Fruit fly (Drosophila melanogaster) whole organism, embryonic: Measurements from ENCODE around the gene CG8419.
A peak's percentile ranks its signal among the peaks of the same experiment; 100 is the strongest.

Experiments
- Abd-B ChIP-seq: fragments of 200-800 bp; sonication (Bioruptor generic); optimal IDR thresholded peaks from 2 replicates; lab custom pipeline; 2018; ENCODE audit warnings: missing biosample characterization, mild to moderate bottlenecking, missing genetic modification characterization, moderate library complexity
- B-H2 ChIP-seq: fragments of 200-800 bp; sonication (Bioruptor generic); optimal IDR thresholded peaks from 2 replicates; lab custom pipeline; 2018; ENCODE audit warnings: missing biosample characterization, mild to moderate bottlenecking, missing genetic modification characterization
- Bgb ChIP-seq: fragments of 200-800 bp; sonication (Bioruptor generic); IDR thresholded peaks from 2 replicates; pipeline ENCODE4 v1.3.6; 2022; ENCODE audit warnings: missing biosample characterization, missing genetic modification characterization; ENCODE audit not compliant: partially characterized antibody
- CG11456 ChIP-seq: fragments of 200-800 bp; sonication (Bioruptor generic); IDR thresholded peaks from 3 replicates; pipeline ENCODE4 v1.3.6; 2022; ENCODE audit warnings: missing biosample characterization, missing genetic modification characterization
- CG11695 ChIP-seq: fragments of 200-800 bp; sonication (Bioruptor generic); IDR thresholded peaks from 3 replicates; pipeline ENCODE4 v1.3.6; 2022; ENCODE audit warnings: missing biosample characterization, missing genetic modification characterization
- CG1233 ChIP-seq: fragments of 200-800 bp; sonication (Bioruptor generic); optimal IDR thresholded peaks from 4 replicates; lab custom pipeline; 2018; ENCODE audit warnings: missing biosample characterization, mild to moderate bottlenecking, missing genetic modification characterization
- CG12769 ChIP-seq: fragments of 200-800 bp; sonication (Bioruptor generic); optimal IDR thresholded peaks from 2 replicates; lab custom pipeline; 2019; ENCODE audit warnings: missing biosample characterization, mild to moderate bottlenecking, missing genetic modification characterization, moderate library complexity
- CG14014 ChIP-seq: fragments of 200-800 bp; sonication (Bioruptor generic); IDR thresholded peaks from 2 replicates; pipeline ENCODE4 v1.3.6; 2022; ENCODE audit warnings: missing biosample characterization, missing genetic modification characterization
- CG14710 ChIP-seq: fragments of 200-800 bp; sonication (Bioruptor generic); optimal IDR thresholded peaks from 3 replicates; lab custom pipeline; 2019; ENCODE audit warnings: missing biosample characterization, mild to moderate bottlenecking, missing genetic modification characterization, moderate library complexity
- CG14860 ChIP-seq: fragments of 200-800 bp; sonication (Bioruptor generic); IDR thresholded peaks from 3 replicates; pipeline ENCODE4 v1.3.6; 2022; ENCODE audit warnings: missing biosample characterization, missing genetic modification characterization; ENCODE audit not compliant: partially characterized antibody
- CG17802 ChIP-seq: fragments of 200-800 bp; sonication (Bioruptor generic); optimal IDR thresholded peaks from 2 replicates; lab custom pipeline; 2018; ENCODE audit warnings: missing biosample characterization, mild to moderate bottlenecking, missing genetic modification characterization, moderate library complexity
- CG18599 ChIP-seq: fragments of 200-800 bp; sonication (Bioruptor generic); optimal IDR thresholded peaks from 3 replicates; lab custom pipeline; 2017; ENCODE audit warnings: missing biosample characterization, missing genetic modification characterization, mild to moderate bottlenecking, moderate library complexity, missing genetic modification reagents
- CG2889 ChIP-seq: fragments of 200-800 bp; sonication (Bioruptor generic); IDR thresholded peaks from 3 replicates; pipeline ENCODE4 v1.3.6; 2022; ENCODE audit warnings: missing biosample characterization, missing genetic modification characterization
- CG32532 ChIP-seq: fragments of 200-800 bp; sonication (Bioruptor generic); IDR thresholded peaks from 2 replicates; pipeline ENCODE4 v1.3.6; 2022; ENCODE audit warnings: missing biosample characterization, missing genetic modification characterization
- CG32772 ChIP-seq: fragments of 200-800 bp; sonication (Bioruptor generic); IDR thresholded peaks from 2 replicates; pipeline ENCODE4 v1.3.6; 2022; ENCODE audit warnings: missing biosample characterization, missing genetic modification characterization
- CG6791 ChIP-seq: fragments of 200-800 bp; sonication (Bioruptor generic); IDR thresholded peaks from 3 replicates; pipeline ENCODE4 v1.3.6; 2022; ENCODE audit warnings: missing biosample characterization, missing genetic modification characterization; ENCODE audit not compliant: partially characterized antibody
- CG9437 ChIP-seq: fragments of 200-800 bp; sonication (Bioruptor generic); optimal IDR thresholded peaks from 2 replicates; lab custom pipeline; 2018; ENCODE audit warnings: missing biosample characterization, mild to moderate bottlenecking, missing genetic modification characterization
- CG9609 ChIP-seq: fragments of 200-800 bp; sonication (Bioruptor generic); optimal IDR thresholded peaks from 3 replicates; lab custom pipeline; 2016; ENCODE audit warnings: missing biosample characterization, missing genetic modification characterization
- Chrac-16 ChIP-seq: fragments of 200-800 bp; sonication (Bioruptor generic); optimal IDR thresholded peaks from 3 replicates; lab custom pipeline; 2016; ENCODE audit warnings: missing biosample characterization, missing genetic modification characterization
- Deaf1 ChIP-seq: fragments of 200-800 bp; optimal IDR thresholded peaks from 3 replicates; lab custom pipeline; 2019; ENCODE audit warnings: missing biosample characterization, mild to moderate bottlenecking, missing genetic modification characterization, moderate library complexity
- Doc3 ChIP-seq: fragments of 200-800 bp; sonication (Bioruptor generic); IDR thresholded peaks from 3 replicates; pipeline ENCODE4 v1.3.6; 2022; ENCODE audit warnings: missing biosample characterization, missing genetic modification characterization; ENCODE audit not compliant: partially characterized antibody
- Fer3 ChIP-seq: fragments of 200-800 bp; sonication (Bioruptor generic); optimal IDR thresholded peaks from 2 replicates; lab custom pipeline; 2018; ENCODE audit warnings: missing biosample characterization, mild to moderate bottlenecking, missing genetic modification characterization, moderate library complexity
- Jarid2 ChIP-seq: fragments of 200-800 bp; sonication (Bioruptor generic); optimal IDR thresholded peaks from 3 replicates; lab custom pipeline; 2017; ENCODE audit warnings: mild to moderate bottlenecking, missing biosample characterization, missing genetic modification reagents, missing genetic modification characterization
- Lhr ChIP-seq: fragments of 200-800 bp; sonication (Bioruptor generic); optimal IDR thresholded peaks from 3 replicates; lab custom pipeline; 2017; ENCODE audit warnings: mild to moderate bottlenecking, missing biosample characterization, missing genetic modification reagents, missing genetic modification characterization
- Med ChIP-seq: fragments of 200-800 bp; sonication (Bioruptor generic); peaks from one replicate; lab custom pipeline; 2016; ENCODE audit warnings: missing biosample characterization, missing genetic modification characterization, mild to moderate bottlenecking, inconsistent platforms, moderate library complexity
- Pdp1 ChIP-seq, 2 experiments: fragments of 200-800 bp; sonication (Bioruptor generic); optimal IDR thresholded peaks; 3 replicates each; lab custom pipeline; 2016; ENCODE audit warnings: missing biosample characterization in 2 of 2, missing genetic modification characterization in 2 of 2, mild to moderate bottlenecking in 1 of 2, moderate library complexity in 1 of 2
- Rfx ChIP-seq: fragments of 200-800 bp; sonication (Bioruptor generic); IDR thresholded peaks from 2 replicates; pipeline ENCODE4 v1.3.6; 2022; ENCODE audit warnings: missing biosample characterization, missing genetic modification characterization
- Taf1 ChIP-seq: fragments of 200-800 bp; sonication (Bioruptor generic); IDR thresholded peaks from 2 replicates; pipeline ENCODE4 v1.3.6; 2022; ENCODE audit warnings: missing biosample characterization, missing genetic modification characterization
- chif ChIP-seq, 2 experiments: fragments of 200-800 bp; sonication (Bioruptor generic); optimal IDR thresholded peaks; 3 replicates each; lab custom pipeline; 2016; ENCODE audit warnings: missing biosample characterization in 2 of 2, missing genetic modification characterization in 2 of 2
- chinmo ChIP-seq: fragments of 200-800 bp; sonication (Bioruptor generic); IDR thresholded peaks from 4 replicates; pipeline ENCODE4 v1.3.6; 2022; ENCODE audit warnings: missing biosample characterization, missing genetic modification characterization; ENCODE audit not compliant: partially characterized antibody
- hb ChIP-seq: fragments of 200-800 bp; sonication (Bioruptor generic); IDR thresholded peaks from 3 replicates; pipeline ENCODE4 v1.3.6; 2022; ENCODE audit warnings: missing biosample characterization, missing genetic modification characterization; ENCODE audit not compliant: partially characterized antibody
- lbe ChIP-seq: fragments of 200-800 bp; sonication (Bioruptor generic); optimal IDR thresholded peaks from 2 replicates; lab custom pipeline; 2016; ENCODE audit warnings: missing biosample characterization, mild to moderate bottlenecking, missing genetic modification characterization
- mam ChIP-seq: fragments of 200-800 bp; sonication (Bioruptor generic); optimal IDR thresholded peaks from 3 replicates; lab custom pipeline; 2016; ENCODE audit warnings: missing biosample characterization, missing genetic modification characterization
- mld ChIP-seq: fragments of 200-800 bp; sonication (Bioruptor generic); IDR thresholded peaks from 3 replicates; pipeline ENCODE4 v1.3.6; 2022; ENCODE audit warnings: missing biosample characterization, missing genetic modification characterization; ENCODE audit not compliant: partially characterized antibody
- sens ChIP-seq: fragments of 200-800 bp; sonication (Bioruptor generic); peaks from one replicate; lab custom pipeline; 2016; ENCODE audit warnings: missing biosample characterization, missing genetic modification characterization
- sisA ChIP-seq: fragments of 200-800 bp; sonication (Bioruptor generic); IDR thresholded peaks from 2 replicates; pipeline ENCODE4 v1.3.6; 2022; ENCODE audit warnings: missing biosample characterization, missing genetic modification characterization
- slbo ChIP-seq: fragments of 200-800 bp; sonication (Bioruptor generic); IDR thresholded peaks from 2 replicates; pipeline ENCODE4 v1.3.6; 2022; ENCODE audit warnings: missing biosample characterization, missing genetic modification characterization
- vvl ChIP-seq: fragments of 200-800 bp; sonication (Bioruptor generic); IDR thresholded peaks from 2 replicates; pipeline ENCODE4 v1.3.6; 2022; ENCODE audit warnings: missing biosample characterization, missing genetic modification characterization

CG8419 gene

dm6 chr2L:8255406-8255805 lies 49.4 kb downstream of the CG8419 start (continued):
- TF ChIP-seq CG11456 (GFP tag; lab: Robert Waterston, UW) (no peak), CG32532 (peak; percentile 72), vvl (GFP tag; lab: Robert Waterston, UW) (peak; percentile 23), Chrac-16 (GFP tag; lab: Kevin White, UChicago) (no peak), CG11695 (peak; percentile 59; the same call in 1 of the 3 replicates), sisA (peak; percentile 20; the same call in 1 of the 2 replicates), Fer3 (tag; lab: Kevin White, UChicago) (peak; percentile 48), chif (GFP tag; optimal IDR thresholded peaks at IDR 0.05; lab: Kevin White, UChicago) (peak in 1 of 2 experiments; percentile 4), CG9609 (GFP tag; lab: Kevin White, UChicago) (no peak), slbo (GFP tag; lab: Robert Waterston, UW) (peak; percentile 63), Lhr (GFP tag; lab: Kevin White, UChicago) (no peak), CG32772 (GFP tag; lab: Robert Waterston, UW) (0 out of 2 replicates have a peak, but pooled peaks have one; percentile 43), CG2889 (GFP tag; lab: Robert Waterston, UW) (0 out of 3 replicates have a peak, but pooled peaks have one; percentile 22), CG18599 (GFP tag; lab: Kevin White, UChicago) (no peak), Taf1 (GFP tag; lab: Robert Waterston, UW) (peak; percentile 12; the same call in 1 of the 2 replicates), CG14710 (no peak), CG14014 (0 out of 2 replicates have a peak, but pooled peaks have one; percentile 5), CG14860 (no peak), Doc3 (GFP tag; lab: Robert Waterston, UW) (no peak), sens (GFP tag; lab: Kevin White, UChicago) (peak; percentile 51), Abd-B (GFP tag; lab: Kevin White, UChicago) (no peak), mam (GFP tag; lab: Kevin White, UChicago) (peak; percentile 3)

- TF ChIP-seq hb (GFP tag; lab: Robert Waterston, UW), result no peak
- TF ChIP-seq CG12769 (tag; lab: Kevin White, UChicago), result peak; percentile 15
- no peak for TF ChIP-seq CG1233 (GFP tag; lab: Kevin White, UChicago)
- no peak for TF ChIP-seq CG17802 (tag; lab: Kevin White, UChicago)
- TF ChIP-seq sens (GFP tag; lab: Kevin White, UChicago), result peak; percentile 43
- TF ChIP-seq B-H2 (GFP tag; lab: Kevin White, UChicago), result peak; percentile 0
- peak in 1 of 2 experiments; percentile 92 for TF ChIP-seq Pdp1 (GFP tag; optimal IDR thresholded peaks at IDR 0.05; lab: Kevin White, UChicago)
- TF ChIP-seq Deaf1, result peak; percentile 5
- TF ChIP-seq Med (GFP tag; lab: Kevin White, UChicago), result peak; percentile 71
- peak; percentile 99 for TF ChIP-seq CG9437 (GFP tag; lab: Kevin White, UChicago)
- TF ChIP-seq lbe (GFP tag; lab: Kevin White, UChicago), result no peak
- no peak for TF ChIP-seq mld (GFP tag; lab: Robert Waterston, UW)
- TF ChIP-seq CG32532, result 0 out of 2 replicates have a peak, but pooled peaks have one; percentile 11
- TF ChIP-seq CG11695, result 0 out of 3 replicates have a peak, but pooled peaks have one; percentile 2
- TF ChIP-seq Jarid2 (GFP tag; lab: Kevin White, UChicago), result peak; percentile 24
- peak; percentile 11; the same call in 1 of the 2 replicates for TF ChIP-seq Rfx
- TF ChIP-seq CG6791 (GFP tag; lab: Robert Waterston, UW), result peak; percentile 53; the same call in 2 of the 3 replicates
- peak; percentile 9; the same call in 1 of the 2 replicates for TF ChIP-seq Bgb (GFP tag; lab: Robert Waterston, UW)
- peak; percentile 60; the same call in 2 of the 4 replicates for TF ChIP-seq chinmo (GFP tag; lab: Robert Waterston, UW)
Observed at dm6 chr2L:8257401-8258266, 51.7 kb downstream of the CG8419 start, which contains the start of gene CG8086. Gene CG8086, minus strand, starts transcription at chr2L:8257502.
